Worm (Caenorhabditis elegans) whole organism, L1 larva: ENCODE data around the gene vha-8.

Experiments used
- C16A3.4 ChIP-seq: fragments of 150-350 bp; optimal IDR thresholded peaks from 2 replicates; lab custom pipeline; 2014; ENCODE audit warnings: missing biosample characterization, missing genetic modification characterization
- F16B12.6 ChIP-seq: fragments of 150-350 bp; optimal IDR thresholded peaks from 2 replicates; lab custom pipeline; 2014; ENCODE audit warnings: missing biosample characterization, missing genetic modification characterization
- aha-1 ChIP-seq: fragments of 150-350 bp; optimal IDR thresholded peaks from 2 replicates; lab custom pipeline; 2014; ENCODE audit warnings: missing biosample characterization, missing genetic modification characterization
- ama-1 ChIP-seq: fragments of 150-350 bp; optimal IDR thresholded peaks from 2 replicates; lab custom pipeline; 2014
- blmp-1 ChIP-seq: fragments of 150-350 bp; optimal IDR thresholded peaks from 2 replicates; lab custom pipeline; 2014; ENCODE audit warnings: missing biosample characterization, missing genetic modification characterization
- ceh-88 ChIP-seq: fragments of 200-800 bp; sonication (Bioruptor generic); IDR thresholded peaks from 2 replicates; pipeline ENCODE4 v1.3.6; 2022; ENCODE audit warnings: missing genetic modification characterization, missing compliant biosample characterization
- ceh-90 ChIP-seq: sonication (generic microtip); optimal IDR thresholded peaks from 2 replicates; lab custom pipeline; 2016; ENCODE audit warnings: missing genetic modification characterization, missing compliant biosample characterization
- ces-1 ChIP-seq: fragments of 150-350 bp; optimal IDR thresholded peaks from 2 replicates; lab custom pipeline; 2014; ENCODE audit warnings: missing biosample characterization, missing genetic modification reagents, missing genetic modification characterization
- dsc-1 ChIP-seq: sonication (generic microtip); optimal IDR thresholded peaks from 2 replicates; lab custom pipeline; 2016; ENCODE audit warnings: mild to moderate bottlenecking, missing genetic modification characterization, missing compliant biosample characterization
- egl-27 ChIP-seq, 2 experiments: fragments of 150-350 bp in 1 of 2; sonication (generic microtip); optimal IDR thresholded peaks; 3 replicates each; lab custom pipeline; 2017 to 2018; ENCODE audit warnings: missing biosample characterization in 2 of 2, missing genetic modification characterization in 2 of 2, missing genetic modification reagents in 2 of 2
- fkh-10 ChIP-seq: sonication (generic microtip); optimal IDR thresholded peaks from 2 replicates; lab custom pipeline; 2017; ENCODE audit warnings: missing biosample characterization, missing genetic modification reagents, missing genetic modification characterization
- fkh-4 ChIP-seq: sonication (generic microtip); optimal IDR thresholded peaks from 2 replicates; lab custom pipeline; 2016; ENCODE audit warnings: missing compliant biosample characterization, missing genetic modification characterization, borderline replicate concordance
- fkh-8 ChIP-seq: sonication (generic microtip); optimal IDR thresholded peaks from 2 replicates; lab custom pipeline; 2016; ENCODE audit warnings: mild to moderate bottlenecking, missing genetic modification characterization, missing compliant biosample characterization
- fos-1 ChIP-seq: fragments of 150-350 bp; optimal IDR thresholded peaks from 2 replicates; lab custom pipeline; 2014; ENCODE audit warnings: missing biosample characterization, missing genetic modification characterization
- hlh-17 ChIP-seq: fragments of 200-800 bp; sonication (Bioruptor generic); optimal IDR thresholded peaks from 2 replicates; lab custom pipeline; 2018; ENCODE audit warnings: missing genetic modification characterization, mild to moderate bottlenecking, missing compliant biosample characterization, moderate library complexity, borderline replicate concordance
- hpl-2 ChIP-seq: fragments of 150-350 bp; optimal IDR thresholded peaks from 2 replicates; lab custom pipeline; 2014; ENCODE audit warnings: missing biosample characterization, missing genetic modification reagents, missing genetic modification characterization
- irx-1 ChIP-seq: sonication (generic microtip); optimal IDR thresholded peaks from 2 replicates; lab custom pipeline; 2016; ENCODE audit warnings: missing genetic modification characterization, missing compliant biosample characterization
- jun-1 ChIP-seq: fragments of 150-350 bp; optimal IDR thresholded peaks from 2 replicates; lab custom pipeline; 2014; ENCODE audit warnings: missing biosample characterization, missing genetic modification reagents, missing genetic modification characterization
- lin-35 ChIP-seq, 2 experiments: fragments of 150-350 bp; optimal IDR thresholded peaks; 2 replicates each; lab custom pipeline; 2014; ENCODE audit warnings: missing biosample characterization in 2 of 2, missing genetic modification characterization in 2 of 2, missing genetic modification reagents in 2 of 2
- mab-9 ChIP-seq: fragments of 200-800 bp; sonication (Bioruptor generic); IDR thresholded peaks from 2 replicates; pipeline ENCODE4 v1.3.6; 2022; ENCODE audit warnings: missing genetic modification reagents, missing genetic modification characterization, missing compliant biosample characterization
- mdl-1 ChIP-seq, 2 experiments: fragments of 150-350 bp; optimal IDR thresholded peaks; 2 replicates each; lab custom pipeline; 2014 to 2017; ENCODE audit warnings: missing biosample characterization in 2 of 2, missing genetic modification characterization in 2 of 2, inconsistent platforms in 1 of 2
- mef-2 ChIP-seq: fragments of 150-350 bp; optimal IDR thresholded peaks from 2 replicates; lab custom pipeline; 2014; ENCODE audit warnings: missing biosample characterization, missing genetic modification characterization
- mep-1 ChIP-seq: fragments of 150-350 bp; optimal IDR thresholded peaks from 2 replicates; lab custom pipeline; 2014; ENCODE audit warnings: missing biosample characterization, missing genetic modification characterization
- nhr-11 ChIP-seq: fragments of 150-350 bp; optimal IDR thresholded peaks from 2 replicates; lab custom pipeline; 2014; ENCODE audit warnings: missing biosample characterization, missing genetic modification characterization
- nhr-20 ChIP-seq: sonication (generic microtip); optimal IDR thresholded peaks from 2 replicates; lab custom pipeline; 2016; ENCODE audit warnings: mild to moderate bottlenecking, missing genetic modification characterization, missing compliant biosample characterization
- nhr-237 ChIP-seq: fragments of 150-350 bp; optimal IDR thresholded peaks from 2 replicates; lab custom pipeline; 2014; ENCODE audit warnings: missing biosample characterization, missing genetic modification characterization
- nhr-28 ChIP-seq: fragments of 150-350 bp; optimal IDR thresholded peaks from 2 replicates; lab custom pipeline; 2014; ENCODE audit warnings: missing biosample characterization, missing genetic modification characterization
- nhr-71 ChIP-seq: sonication (generic microtip); optimal IDR thresholded peaks from 2 replicates; lab custom pipeline; 2016; ENCODE audit warnings: mild to moderate bottlenecking, missing genetic modification characterization, moderate library complexity, missing compliant biosample characterization
- nhr-76 ChIP-seq: sonication (generic microtip); optimal IDR thresholded peaks from 2 replicates; lab custom pipeline; 2017; ENCODE audit warnings: missing biosample characterization, missing genetic modification characterization
- nhr-77 ChIP-seq: fragments of 150-350 bp; optimal IDR thresholded peaks from 2 replicates; lab custom pipeline; 2014; ENCODE audit warnings: missing biosample characterization, missing genetic modification characterization
- nhr-85 ChIP-seq: sonication (generic microtip); peaks from one replicate; lab custom pipeline; 2016; ENCODE audit warnings: missing genetic modification characterization, inconsistent platforms, missing compliant biosample characterization
- pax-3 ChIP-seq: fragments of 200-800 bp; sonication (Bioruptor generic); optimal IDR thresholded peaks from 2 replicates; lab custom pipeline; 2018; ENCODE audit warnings: mild to moderate bottlenecking, missing genetic modification characterization, moderate library complexity, missing compliant biosample characterization
- pqm-1 ChIP-seq: sonication (generic microtip); optimal IDR thresholded peaks from 3 replicates; lab custom pipeline; 2017; ENCODE audit warnings: missing biosample characterization, missing genetic modification characterization
- rnt-1 ChIP-seq: sonication (generic microtip); optimal IDR thresholded peaks from 2 replicates; lab custom pipeline; 2016; ENCODE audit warnings: mild to moderate bottlenecking, missing genetic modification characterization, moderate library complexity, missing compliant biosample characterization
- snu-23 ChIP-seq: sonication (generic microtip); optimal IDR thresholded peaks from 2 replicates; lab custom pipeline; 2016; ENCODE audit warnings: missing genetic modification characterization, missing compliant biosample characterization
- sox-4 ChIP-seq: sonication (generic microtip); optimal IDR thresholded peaks from 2 replicates; lab custom pipeline; 2016; ENCODE audit warnings: missing genetic modification characterization, missing compliant biosample characterization
- sup-37 ChIP-seq: fragments of 200-800 bp; sonication (Bioruptor generic); optimal IDR thresholded peaks from 2 replicates; lab custom pipeline; 2018; ENCODE audit warnings: mild to moderate bottlenecking, missing genetic modification characterization, missing compliant biosample characterization
- swsn-7 ChIP-seq: sonication (generic microtip); optimal IDR thresholded peaks from 2 replicates; lab custom pipeline; 2016; ENCODE audit warnings: missing genetic modification characterization, missing compliant biosample characterization
- tlp-1 ChIP-seq: fragments of 150-350 bp; optimal IDR thresholded peaks from 2 replicates; lab custom pipeline; 2014; ENCODE audit warnings: missing biosample characterization, missing genetic modification characterization
- unc-130 ChIP-seq: fragments of 150-350 bp; optimal IDR thresholded peaks from 2 replicates; lab custom pipeline; 2017; ENCODE audit warnings: missing biosample characterization, missing genetic modification characterization, inconsistent platforms
- unc-62 ChIP-seq: fragments of 150-350 bp; optimal IDR thresholded peaks from 2 replicates; lab custom pipeline; 2014; ENCODE audit warnings: missing biosample characterization, missing genetic modification reagents, missing genetic modification characterization
- unc-86 ChIP-seq: sonication (generic microtip); optimal IDR thresholded peaks from 2 replicates; lab custom pipeline; 2016; ENCODE audit warnings: missing genetic modification characterization, missing compliant biosample characterization
- xbp-1 ChIP-seq: sonication (generic microtip); optimal IDR thresholded peaks from 2 replicates; lab custom pipeline; 2016; ENCODE audit warnings: missing genetic modification characterization, missing compliant biosample characterization
- zip-4 ChIP-seq: fragments of 200-800 bp; sonication (Bioruptor generic); optimal IDR thresholded peaks from 2 replicates; lab custom pipeline; 2018; ENCODE audit warnings: mild to moderate bottlenecking, missing genetic modification characterization, moderate library complexity, missing compliant biosample characterization
- ztf-11 ChIP-seq, 2 experiments: sonication (generic microtip); optimal IDR thresholded peaks; 2 replicates each; lab custom pipeline; 2016 to 2017; ENCODE audit warnings: missing genetic modification characterization in 2 of 2, missing biosample characterization in 1 of 2, missing compliant biosample characterization in 1 of 2

Gene vha-8

DNA sequence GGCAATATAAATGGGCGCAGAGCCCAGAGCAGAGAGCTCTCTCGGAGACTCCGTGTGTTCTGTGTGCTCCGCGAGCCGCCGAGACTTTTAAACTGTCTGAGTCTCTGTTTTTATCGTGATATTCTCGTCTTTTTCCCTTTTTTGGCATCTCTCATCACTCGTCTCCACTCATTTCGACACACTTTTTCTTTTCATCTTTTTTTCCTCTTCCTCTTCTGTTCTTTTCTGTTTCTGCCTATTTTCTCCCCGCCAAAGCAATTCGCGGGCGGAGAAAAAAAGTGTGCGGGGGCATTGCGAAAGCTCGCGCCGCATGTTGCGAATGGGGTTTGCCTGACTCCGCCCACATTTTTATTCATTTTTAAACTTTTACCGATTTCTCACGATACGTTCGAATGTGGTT is 34.5 kb upstream of the vha-8 start (continued):
- TF ChIP-seq F16B12.6 (tag; lab: Kevin White, UChicago) (peak; percentile 54), unc-62 (GFP tag; lab: Kevin White, UChicago) (no peak), fos-1 (tag; lab: Kevin White, UChicago) (peak; percentile 64), pqm-1 (tag; lab: Kevin White, UChicago) (peak; percentile 71), ceh-90 (tag; lab: Kevin White, UChicago) (peak; percentile 21), nhr-20 (tag; lab: Kevin White, UChicago) (peak; percentile 88), mep-1 (tag; lab: Kevin White, UChicago) (peak; percentile 90)
- TF ChIP-seq, all 84 proteins: peak for 62

DNA sequence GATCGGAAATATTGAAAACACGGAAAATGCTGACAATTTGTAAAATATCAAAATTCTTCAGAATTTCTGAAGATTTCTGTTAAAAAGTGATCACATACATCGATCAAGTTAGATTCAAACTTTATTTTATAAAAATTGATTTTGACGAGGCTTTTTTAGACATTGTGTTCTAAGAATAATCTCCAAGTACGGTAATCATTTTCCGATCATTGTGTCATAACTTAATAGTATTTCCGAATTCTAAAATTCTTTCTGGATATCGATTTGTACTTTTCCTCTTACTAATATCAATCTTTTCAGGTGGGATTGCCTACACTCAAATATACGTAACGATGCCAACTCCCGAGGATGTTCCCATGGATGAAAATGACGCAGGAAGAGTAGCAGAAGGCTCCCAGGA is 33.9 kb upstream of the vha-8 start, which contains the start of gene usp-4:
Gene usp-4 (plus strand): TSS at position 301 of the 400 bp plus-strand sequence.
- no peak for TF ChIP-seq unc-130
- no peak for TF ChIP-seq fkh-10 (GFP tag; lab: Kevin White, UChicago)
- TF ChIP-seq snu-23 (GFP tag; lab: Kevin White, UChicago): no peak
- no peak for TF ChIP-seq mef-2 (tag; lab: Kevin White, UChicago)
- TF ChIP-seq blmp-1 (tag; lab: Kevin White, UChicago): no peak

DNA sequence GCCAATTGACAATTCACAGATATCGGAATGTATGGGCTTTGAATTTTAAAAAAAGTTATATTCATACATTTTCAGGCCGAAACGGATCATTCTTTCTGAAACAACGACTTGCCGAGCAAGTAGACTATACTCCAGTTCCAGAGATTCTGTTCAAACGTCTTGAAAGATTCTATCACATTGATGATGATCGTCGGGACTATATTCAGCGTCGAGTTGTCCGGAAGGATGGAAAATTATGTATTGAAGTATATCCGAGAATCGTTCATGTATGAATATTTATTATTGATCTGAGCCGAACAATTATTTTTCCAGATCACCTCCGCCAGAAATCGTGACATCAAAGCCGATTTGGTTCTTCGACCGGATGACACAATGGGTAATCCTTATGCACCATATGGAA is 33.3 kb upstream of the vha-8 start:
- no peak for TF ChIP-seq unc-86 (tag; lab: Kevin White, UChicago)
- TF ChIP-seq aha-1 (tag; lab: Kevin White, UChicago): no peak

DNA sequence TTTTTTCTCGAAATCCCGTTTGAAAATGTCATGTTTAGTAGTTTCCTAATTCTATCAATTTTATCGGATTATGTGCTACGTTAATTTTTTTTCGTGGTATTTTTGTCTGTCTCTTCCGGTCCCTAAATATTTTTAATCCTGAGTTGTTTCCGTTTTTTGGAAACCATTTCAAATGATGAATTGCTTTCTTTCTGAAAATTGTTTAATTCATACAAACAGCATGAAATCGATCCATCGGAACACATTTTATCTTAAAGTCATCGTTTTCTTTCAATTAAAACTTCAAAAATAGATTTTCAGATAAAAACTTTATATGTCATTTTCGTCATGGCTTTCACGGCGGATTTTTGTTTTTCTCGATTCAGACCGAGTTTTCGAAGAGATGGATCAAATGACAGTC is 28.5 kb upstream of the vha-8 start, which contains the start of gene spd-3:
Gene spd-3 (plus strand): TSS at position 301 of the 400 bp plus-strand sequence.
- TF ChIP-seq ces-1 (GFP tag; lab: Kevin White, UChicago) (no peak), tlp-1 (tag; lab: Kevin White, UChicago) (no peak), nhr-76 (tag; lab: Kevin White, UChicago) (no peak), mef-2 (tag; lab: Kevin White, UChicago) (no peak), nhr-237 (tag; lab: Kevin White, UChicago) (no peak), unc-86 (tag; lab: Kevin White, UChicago) (no peak), nhr-11 (tag; lab: Kevin White, UChicago) (no peak)

DNA sequence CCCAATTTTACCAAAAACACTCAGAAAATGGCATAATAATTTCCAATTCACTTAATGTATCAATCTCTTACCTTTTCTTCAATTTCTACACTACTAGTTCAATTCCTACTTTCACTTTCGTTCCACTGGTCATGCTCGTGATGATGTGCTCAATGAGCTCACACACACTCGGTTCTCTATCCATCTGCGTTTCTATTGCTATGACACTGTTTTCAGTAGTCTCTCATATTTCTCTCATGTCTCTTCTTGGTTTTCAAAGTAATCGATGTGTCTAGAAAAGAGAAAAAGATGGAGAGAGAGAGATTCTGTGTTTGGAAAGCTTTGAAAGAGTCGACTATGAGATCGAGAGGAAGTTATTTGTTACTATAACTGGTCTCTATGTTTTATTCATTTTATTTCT is 23.6 kb upstream of the vha-8 start:
- TF ChIP-seq fkh-8 (tag; lab: Kevin White, UChicago) (peak; percentile 71), sup-37 (no peak), mef-2 (tag; lab: Kevin White, UChicago) (no peak), irx-1 (tag; lab: Kevin White, UChicago) (no peak), nhr-85 (tag; lab: Kevin White, UChicago) (no peak), swsn-7 (peak; percentile 57), dsc-1 (tag; lab: Kevin White, UChicago) (peak; percentile 16), pax-3 (tag; lab: Kevin White, UChicago) (no peak), xbp-1 (tag; lab: Kevin White, UChicago) (peak; percentile 16), ceh-88 (no peak), rnt-1 (tag; lab: Kevin White, UChicago) (no peak), fos-1 (tag; lab: Kevin White, UChicago) (peak; percentile 25), egl-27 (tag; optimal IDR thresholded peaks at IDR 0.05; lab: Kevin White, UChicago) (no peak), zip-4 (GFP tag; lab: Kevin White, UChicago) (no peak), nhr-71 (tag; lab: Kevin White, UChicago) (peak; percentile 75), snu-23 (GFP tag; lab: Kevin White, UChicago) (peak; percentile 61), nhr-76 (tag; lab: Kevin White, UChicago) (no peak), hpl-2 (GFP tag; lab: Kevin White, UChicago) (no peak), F16B12.6 (tag; lab: Kevin White, UChicago) (no peak), hlh-17 (GFP tag; lab: Kevin White, UChicago) (no peak), C16A3.4 (tag; lab: Kevin White, UChicago) (peak; percentile 21), mdl-1 (tag; optimal IDR thresholded peaks at IDR 0.05; lab: Kevin White, UChicago) (peak in 1 of 2 experiments; percentile 39), sox-4 (tag; lab: Kevin White, UChicago) (no peak), mab-9 (GFP tag; lab: Robert Waterston, UW) (no peak), nhr-237 (tag; lab: Kevin White, UChicago) (no peak), ztf-11 (tag; optimal IDR thresholded peaks at IDR 0.05; lab: Kevin White, UChicago) (no peak), nhr-77 (tag; lab: Kevin White, UChicago) (peak; percentile 12), lin-35 (GFP tag; optimal IDR thresholded peaks at IDR 0.05; lab: Kevin White, UChicago) (peak; percentile 42 to 46), jun-1 (tag; lab: Kevin White, UChicago) (peak; percentile 33), ceh-90 (tag; lab: Kevin White, UChicago) (no peak), nhr-28 (tag; lab: Kevin White, UChicago) (no peak), fkh-4 (tag; lab: Kevin White, UChicago) (no peak), ama-1 (lab: Kevin White, UChicago) (no peak)
